Worm (Caenorhabditis elegans): Measurements from ENCODE around the gene ubc-26.

DNA sequence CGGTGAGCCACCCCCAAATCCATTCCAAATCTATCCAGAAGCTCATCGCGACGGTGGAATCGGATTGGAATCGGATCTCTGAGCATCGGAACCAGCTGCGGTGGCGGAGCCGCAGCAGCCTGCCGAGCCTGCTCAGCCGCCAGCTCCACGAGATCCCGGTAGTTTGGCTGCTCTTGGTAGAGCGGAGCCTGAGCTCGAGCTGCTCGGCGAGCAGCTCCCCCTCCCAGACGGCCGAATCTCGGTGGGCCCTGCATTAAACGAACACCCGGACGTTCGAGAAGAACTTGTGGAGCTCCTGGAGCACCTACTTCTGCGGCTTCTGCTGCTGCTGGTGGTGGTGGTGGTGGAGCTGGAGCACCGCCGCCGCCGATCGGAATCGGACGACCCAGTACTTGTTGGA, 3.6 kb upstream of the ubc-26 start:
- TF ChIP-seq spr-3 (GFP tag; optimal IDR thresholded peaks at IDR 0.05) = no peak
- no peak for TF ChIP-seq duxl-1 (tag; optimal IDR thresholded peaks at IDR 0.05; ENCODE audit: poor library complexity)
- TF ChIP-seq pqm-1 (tag; optimal IDR thresholded peaks at IDR 0.05) = no peak
- no peak for TF ChIP-seq ZK546.5 (tag; optimal IDR thresholded peaks at IDR 0.05)
- no peak for TF ChIP-seq mdl-1 (tag; optimal IDR thresholded peaks at IDR 0.05)
- TF ChIP-seq lin-38 (GFP tag; IDR thresholded peaks at IDR 0.05) = no peak
- TF ChIP-seq spr-1 (tag; optimal IDR thresholded peaks at IDR 0.05) = no peak
- no peak for TF ChIP-seq nhr-28 (tag; optimal IDR thresholded peaks at IDR 0.05)
- TF ChIP-seq nhr-25 (tag; optimal IDR thresholded peaks at IDR 0.05; ENCODE audit: borderline replicate concordance, insufficient read depth) = no peak
- no peak for TF ChIP-seq snpc-4 (tag; optimal IDR thresholded peaks at IDR 0.05)
- TF ChIP-seq ceh-62 (tag; optimal IDR thresholded peaks at IDR 0.05) = no peak
- TF ChIP-seq unc-62 (GFP tag; optimal IDR thresholded peaks at IDR 0.05 in 1 of 2) = no peak
- TF ChIP-seq unc-62 (tag; optimal IDR thresholded peaks at IDR 0.05) = no peak
